Worm (Caenorhabditis elegans): Measurements from ENCODE around the gene msp-79.

msp-79 gene

DNA sequence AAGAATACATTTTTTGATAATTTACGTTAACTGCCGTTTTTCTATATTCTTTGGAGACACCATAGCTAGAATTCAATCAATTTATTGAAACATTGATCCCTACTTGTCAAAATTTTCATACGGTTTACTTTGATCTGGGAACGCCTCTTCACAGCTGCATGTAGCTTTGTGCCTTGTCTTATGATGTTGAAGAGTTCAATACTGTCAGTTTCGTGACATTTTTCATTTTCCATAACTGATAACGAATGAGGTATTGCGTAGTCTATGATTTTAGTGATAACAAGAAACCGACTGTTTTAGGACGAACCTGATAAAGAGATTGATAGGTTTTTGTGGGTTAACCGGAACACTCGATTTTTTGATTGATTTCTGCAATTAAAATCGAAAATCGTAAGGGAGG is 34.5 kb upstream of the msp-79 start (continued):
- peak; percentile 24 to 79 for TF ChIP-seq hif-1 (tag; optimal IDR thresholded peaks at IDR 0.05)
- TF ChIP-seq daf-16 (GFP tag; optimal IDR thresholded peaks at IDR 0.05): peak in 1 of 2 experiments; percentile 40
- TF ChIP-seq daf-16 (tag; optimal IDR thresholded peaks at IDR 0.05): peak; percentile 92
- no peak for TF ChIP-seq nhr-76 (tag; optimal IDR thresholded peaks at IDR 0.05)
- peak; percentile 41 for TF ChIP-seq gei-8 (GFP tag; optimal IDR thresholded peaks at IDR 0.05)
- peak; percentile 85 for TF ChIP-seq ceh-20 (GFP tag; IDR thresholded peaks at IDR 0.05)
- peak; percentile 40 for TF ChIP-seq mep-1 (tag; optimal IDR thresholded peaks at IDR 0.05)
- no peak for TF ChIP-seq attf-4 (tag; optimal IDR thresholded peaks at IDR 0.05)
- peak; percentile 97 for TF ChIP-seq tra-1 (GFP tag; IDR thresholded peaks at IDR 0.05)
- peak; percentile 26 for TF ChIP-seq mes-2 (tag; optimal IDR thresholded peaks at IDR 0.05; ENCODE audit: poor library complexity, severe bottlenecking)
- no peak for TF ChIP-seq spr-3 (GFP tag; optimal IDR thresholded peaks at IDR 0.05)
- peak; percentile 18 to 66 for TF ChIP-seq unc-62 (GFP tag; optimal IDR thresholded peaks at IDR 0.05 in 1 of 2)
- TF ChIP-seq unc-62 (tag; optimal IDR thresholded peaks at IDR 0.05): no peak
- peak; percentile 70 for TF ChIP-seq mdt-29 (GFP tag; IDR thresholded peaks at IDR 0.05)
- TF ChIP-seq pqm-1 (tag; optimal IDR thresholded peaks at IDR 0.05): peak; percentile 98
- TF ChIP-seq ces-1 (GFP tag; optimal IDR thresholded peaks at IDR 0.05): no peak

DNA sequence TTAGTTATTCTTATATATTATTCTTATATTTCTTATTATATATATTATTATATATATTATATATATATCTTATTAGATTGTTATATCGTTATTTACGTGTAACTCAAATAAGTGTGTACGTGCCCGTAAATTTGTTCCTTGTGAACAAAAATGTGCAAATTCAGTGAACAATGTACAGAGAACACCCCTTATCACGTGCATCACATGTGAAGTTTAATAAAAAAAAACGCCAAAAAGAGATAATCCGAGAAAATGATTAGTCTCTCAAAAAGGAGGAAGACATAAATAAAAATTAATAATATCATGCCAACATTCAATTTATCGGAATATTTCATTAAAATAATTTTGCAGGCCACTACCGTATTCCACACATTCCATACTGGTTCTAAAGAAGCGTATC is 32.7 kb upstream of the msp-79 start:
- TF ChIP-seq dve-1 (tag; optimal IDR thresholded peaks at IDR 0.05; ENCODE audit: insufficient read depth) (peak; percentile 41), lsy-2 (tag; optimal IDR thresholded peaks at IDR 0.05) (peak in 1 of 2 experiments; percentile 4), daf-16 (GFP tag; optimal IDR thresholded peaks at IDR 0.05) (no peak), daf-16 (tag; optimal IDR thresholded peaks at IDR 0.05) (peak; percentile 53), daf-19 (GFP tag; conservative IDR thresholded peaks at IDR 0.05) (no peak), hlh-30 (tag; optimal IDR thresholded peaks at IDR 0.05; ENCODE audit: insufficient read depth) (peak; percentile 42), ZK337.2 (GFP tag; IDR thresholded peaks at IDR 0.05) (no peak), dmd-6 (GFP tag; IDR thresholded peaks at IDR 0.05) (peak; percentile 24; the same call in 1 of the 2 replicates), zip-2 (tag; optimal IDR thresholded peaks at IDR 0.05) (no peak), hlh-11 (tag; optimal IDR thresholded peaks at IDR 0.05) (peak; percentile 55), mxl-2 (GFP tag; conservative IDR thresholded peaks at IDR 0.05) (peak; percentile 93), nhr-76 (tag; optimal IDR thresholded peaks at IDR 0.05) (no peak), T20F7.1 (GFP tag; optimal IDR thresholded peaks at IDR 0.05) (peak; percentile 28), fkh-10 (GFP tag; optimal IDR thresholded peaks at IDR 0.05) (no peak), mep-1 (tag; optimal IDR thresholded peaks at IDR 0.05) (no peak), ceh-28 (tag; optimal IDR thresholded peaks at IDR 0.05) (no peak), dmd-9 (GFP tag; IDR thresholded peaks at IDR 0.05) (no peak), nhr-11 (tag; optimal IDR thresholded peaks at IDR 0.05) (no peak), aha-1 (tag) (peak; percentile 84), egl-43 (GFP tag; IDR thresholded peaks at IDR 0.05) (no peak), arid-1 (GFP tag; conservative IDR thresholded peaks at IDR 0.05) (no peak)

DNA sequence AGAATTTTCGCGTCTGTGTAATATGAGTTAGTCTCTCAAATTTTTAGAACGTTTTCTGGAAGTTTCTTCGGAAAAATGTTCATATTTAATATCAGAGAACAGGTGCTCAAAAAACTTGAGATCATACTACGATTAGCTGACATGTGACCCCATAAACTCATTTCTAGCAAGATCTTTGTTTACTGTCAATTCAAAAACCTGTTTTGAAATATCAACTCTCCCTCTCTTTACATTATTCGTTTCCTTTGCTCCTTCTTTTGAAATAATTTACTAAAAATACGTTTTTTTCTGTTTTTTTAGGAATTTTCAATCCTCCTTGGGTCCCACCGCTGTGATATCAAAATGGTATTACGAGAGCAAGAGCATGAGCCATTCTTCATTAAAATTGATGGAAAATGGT is 32.2 kb upstream of the msp-79 start, which contains the start of gene fat-4:
TSS of gene fat-4 (plus strand) at position 301 of the 400 bp plus-strand sequence.
- TF ChIP-seq hlh-30 (tag; optimal IDR thresholded peaks at IDR 0.05; ENCODE audit: insufficient read depth): no peak

DNA sequence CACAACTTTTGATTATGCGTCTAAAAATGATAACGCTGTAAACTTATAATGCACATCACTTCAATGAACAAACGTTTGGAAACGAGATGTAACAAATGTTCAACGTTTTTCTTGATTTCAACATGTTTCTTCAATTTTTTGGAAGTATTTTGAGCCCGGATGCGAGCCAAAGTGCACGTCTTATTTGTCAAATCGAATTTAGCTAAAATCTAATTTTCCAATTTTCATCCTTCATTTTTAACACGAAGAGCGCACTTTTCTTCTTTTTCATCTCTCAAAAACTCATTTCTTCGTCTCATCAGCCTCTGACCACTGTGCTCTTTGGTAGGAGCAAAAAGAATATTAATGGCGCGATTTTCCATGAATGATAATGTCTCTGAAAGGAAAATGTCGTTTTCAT is 31.4 kb upstream of the msp-79 start:
- TF ChIP-seq sdz-12 (GFP tag; optimal IDR thresholded peaks at IDR 0.05): no peak
- TF ChIP-seq mes-2 (tag; optimal IDR thresholded peaks at IDR 0.05; ENCODE audit: poor library complexity, severe bottlenecking): peak; percentile 4
- no peak for TF ChIP-seq madf-5 (GFP tag; IDR thresholded peaks at IDR 0.05)
- no peak for TF ChIP-seq vab-7 (GFP tag; IDR thresholded peaks at IDR 0.05)
- no peak for TF ChIP-seq daf-19 (GFP tag; conservative IDR thresholded peaks at IDR 0.05)
- TF ChIP-seq nhr-25 (tag; optimal IDR thresholded peaks at IDR 0.05; ENCODE audit: borderline replicate concordance, insufficient read depth): no peak
- TF ChIP-seq attf-4 (tag; optimal IDR thresholded peaks at IDR 0.05): no peak
- no peak for TF ChIP-seq skn-1 (tag; optimal IDR thresholded peaks at IDR 0.05)
- no peak for TF ChIP-seq mxl-3 (GFP tag; optimal IDR thresholded peaks at IDR 0.05)
- TF ChIP-seq hlh-30 (tag; optimal IDR thresholded peaks at IDR 0.05; ENCODE audit: insufficient read depth): peak; percentile 27
- 0 out of 2 replicates have a peak, but pooled peaks have one; percentile 37 for TF ChIP-seq dmd-6 (GFP tag; IDR thresholded peaks at IDR 0.05)
- TF ChIP-seq nhr-42 (GFP tag; IDR thresholded peaks at IDR 0.05): no peak
- no peak for TF ChIP-seq ceh-82 (tag; optimal IDR thresholded peaks at IDR 0.05)
- TF ChIP-seq lin-1 (GFP tag; IDR thresholded peaks at IDR 0.05): no peak
- TF ChIP-seq ctbp-1 (GFP tag; IDR thresholded peaks at IDR 0.05): peak; percentile 61; the same call in 1 of the 2 replicates
- no peak for TF ChIP-seq Y75B8A.6 (GFP tag; IDR thresholded peaks at IDR 0.05)
- no peak for TF ChIP-seq daf-16 (GFP tag; optimal IDR thresholded peaks at IDR 0.05)
- TF ChIP-seq daf-16 (tag; optimal IDR thresholded peaks at IDR 0.05): peak; percentile 32
- no peak for TF ChIP-seq lin-15B (tag; optimal IDR thresholded peaks at IDR 0.05)
- TF ChIP-seq ces-1 (GFP tag; optimal IDR thresholded peaks at IDR 0.05): peak; percentile 92

All from whole organism, L4 larva.